Worm (Caenorhabditis elegans) whole organism, dauer: ENCODE results near the gene dpy-2.

Experiments
- unc-62 ChIP-seq: sonication (generic microtip); optimal IDR thresholded peaks from 2 replicates; lab custom pipeline; 2017; ENCODE audit warnings: missing biosample characterization, missing genetic modification reagents, missing genetic modification characterization

dpy-2 gene

DNA sequence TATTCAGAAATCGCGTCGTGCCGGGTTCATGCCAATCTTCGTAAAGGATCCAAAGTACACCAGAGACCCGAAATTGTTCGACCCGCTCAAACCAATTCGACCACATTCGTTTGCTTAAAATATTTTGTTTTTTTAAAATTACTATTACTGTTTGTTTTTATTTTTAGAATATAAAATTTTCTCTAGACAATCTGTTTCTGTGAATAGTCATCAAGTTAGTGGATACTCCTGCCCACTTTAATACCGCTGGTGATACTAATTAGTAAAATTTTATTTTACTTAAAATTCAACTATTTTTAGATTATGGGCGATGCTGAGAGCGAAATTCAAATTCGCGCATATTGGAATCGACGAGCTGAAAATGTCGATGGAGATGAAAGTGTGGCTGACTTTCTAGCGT lies 22.5 kb downstream of the dpy-2 start, which contains the start of gene T14B4.1:
T14B4.1 (plus strand) TSS at position 301 of the 400 bp plus-strand sequence.
- no peak for TF ChIP-seq unc-62 (GFP tag; lab: Kevin White, UChicago)

DNA sequence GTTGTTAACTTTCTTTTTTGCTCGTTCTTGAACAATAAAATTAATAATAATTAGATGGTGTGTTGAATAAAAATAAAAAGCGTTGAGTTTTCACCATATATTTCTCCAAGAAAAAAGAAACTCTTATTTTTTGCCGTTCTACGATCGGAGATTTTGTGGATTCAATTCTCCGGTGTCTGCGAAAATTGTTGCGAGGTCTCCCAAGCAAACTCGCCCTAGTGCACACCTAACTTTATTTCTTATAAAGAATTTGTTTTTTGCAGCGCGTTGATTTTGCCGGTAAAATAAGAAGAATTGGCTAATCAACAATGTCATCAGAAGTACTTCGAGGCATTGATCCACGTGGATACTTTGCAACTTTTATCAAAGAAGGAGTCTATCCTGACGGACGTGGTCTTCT lies 27.3 kb downstream of the dpy-2 start, which contains the start of gene exos-8:
exos-8 (plus strand) TSS at position 264 of the 400 bp plus-strand sequence.
- TF ChIP-seq unc-62 (GFP tag; lab: Kevin White, UChicago) = no peak

ce11 chrII:6742614-6743013 lies 28.5 kb downstream of the dpy-2 start, which contains the start of gene F41G3.6:
F41G3.6 (plus strand) TSS chrII:6742914.
- no peak for TF ChIP-seq unc-62 (GFP tag; lab: Kevin White, UChicago)

DNA sequence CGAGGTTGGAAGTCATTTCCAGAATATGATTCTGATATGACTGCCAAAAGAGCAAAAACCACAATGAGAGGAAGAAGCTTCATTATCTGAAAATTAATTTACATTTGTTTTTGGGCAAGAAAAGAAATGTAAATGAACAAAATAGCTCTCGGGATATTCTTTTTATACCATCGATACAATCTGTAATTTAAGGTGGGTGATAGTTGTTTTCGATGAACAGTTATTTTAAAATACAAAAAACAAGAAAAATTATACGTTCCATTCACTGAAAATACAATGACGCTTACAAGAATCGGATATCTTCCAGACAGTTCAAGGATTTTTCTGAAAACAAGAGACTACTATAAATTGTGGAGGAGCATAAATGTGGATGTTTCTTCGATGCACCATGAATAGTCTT lies 30.6 kb downstream of the dpy-2 start, which contains the start of gene ins-15:
ins-15 (minus strand) TSS at position 101 of the 400 bp plus-strand sequence.
- no peak for TF ChIP-seq unc-62 (GFP tag; lab: Kevin White, UChicago)

DNA sequence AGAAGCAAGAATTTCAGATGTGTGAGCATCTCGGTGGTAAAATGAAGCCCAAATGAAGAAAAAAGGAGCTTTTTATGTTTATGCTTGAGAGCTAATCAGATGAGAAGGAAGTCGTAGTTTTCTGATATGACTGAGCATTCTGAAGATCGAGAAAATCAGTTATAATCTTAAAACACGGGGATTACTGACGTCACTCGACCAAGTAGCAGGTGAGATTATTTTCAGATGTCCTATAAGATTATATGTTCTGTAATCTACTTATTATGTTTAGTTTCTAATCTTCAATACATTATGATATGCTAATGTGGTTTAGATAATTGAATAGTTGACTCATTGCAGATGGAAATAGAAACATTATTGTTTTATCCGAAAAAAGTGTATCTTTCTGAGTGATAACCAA lies 31.7 kb downstream of the dpy-2 start, which contains the start of gene ins-14:
ins-14 (minus strand) TSS at position 32 of the 400 bp plus-strand sequence.
- TF ChIP-seq unc-62 (GFP tag; lab: Kevin White, UChicago) = no peak

DNA sequence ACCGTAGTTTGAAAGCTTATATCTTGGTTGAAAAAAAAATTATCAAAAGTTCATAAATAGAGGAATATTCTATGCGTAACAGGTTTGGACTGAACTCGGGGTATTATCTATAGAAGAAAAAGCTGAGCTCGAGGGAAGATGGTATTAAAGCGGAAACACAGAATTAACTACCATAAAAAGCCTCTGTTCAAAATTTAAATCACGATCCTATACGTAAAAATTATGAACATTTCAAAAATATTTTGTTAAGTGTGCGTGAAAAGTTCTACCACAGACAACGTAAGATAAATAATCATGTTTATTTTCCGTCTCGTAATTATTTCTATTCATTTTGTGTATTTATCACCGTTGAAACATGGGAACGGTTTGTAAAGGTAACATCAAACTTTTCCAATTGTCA lies 32.3 kb downstream of the dpy-2 start, which contains the start of gene F41G3.5:
F41G3.5 (plus strand) TSS at position 301 of the 400 bp plus-strand sequence.
- TF ChIP-seq unc-62 (GFP tag; lab: Kevin White, UChicago) = no peak

DNA sequence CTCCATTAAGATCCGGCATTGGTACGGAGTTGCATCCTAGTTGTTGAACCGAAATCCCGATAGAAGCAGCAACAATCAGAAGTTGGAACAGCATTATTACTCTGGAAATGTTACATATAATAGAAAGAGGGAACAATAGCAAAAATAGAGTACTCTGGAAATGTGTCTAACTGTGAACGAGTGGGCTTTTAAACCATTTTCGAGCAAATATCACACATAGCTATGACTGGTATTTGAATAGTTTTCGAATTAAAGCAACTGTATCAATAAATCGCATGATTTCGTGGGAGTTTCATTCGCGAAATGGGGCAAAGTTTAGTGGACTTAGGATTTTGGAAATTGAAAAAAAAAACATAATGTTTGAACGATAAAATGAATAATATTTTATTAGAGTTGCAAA lies 35.3 kb downstream of the dpy-2 start, which contains the start of gene F41G3.10:
F41G3.10 (minus strand) TSS at position 101 of the 400 bp plus-strand sequence.
- TF ChIP-seq unc-62 (GFP tag; lab: Kevin White, UChicago) = no peak

- no peak for TF ChIP-seq unc-62 (GFP tag; lab: Kevin White, UChicago)
Measured at ce11 chrII:6750929-6751328, 36.8 kb downstream of the dpy-2 start, which contains the start of gene F41G3.20. F41G3.20 (minus strand) TSS chrII:6751029.

DNA sequence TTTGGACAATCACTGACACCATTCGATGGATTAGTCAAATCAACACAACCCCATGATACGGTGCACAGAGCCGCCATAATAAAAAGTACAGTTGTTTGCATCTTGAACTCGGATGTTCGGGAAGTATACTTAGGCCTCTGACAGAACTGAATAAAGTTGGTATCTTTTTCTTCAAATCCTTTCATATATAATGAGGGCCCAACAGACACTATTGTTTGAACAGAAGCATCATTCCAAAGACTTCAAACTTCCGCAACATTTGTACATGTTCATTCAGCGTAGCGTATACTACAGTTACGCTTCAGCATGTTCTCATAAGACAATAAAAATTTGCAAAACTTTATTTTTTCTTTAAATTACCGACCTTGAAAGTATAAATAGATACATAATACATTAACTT lies 37.9 kb downstream of the dpy-2 start, which contains the start of gene F41G3.19:
F41G3.19 (minus strand) TSS at position 101 of the 400 bp plus-strand sequence.
- TF ChIP-seq unc-62 (GFP tag; lab: Kevin White, UChicago) = no peak

ce11 chrII:6752850-6753249 lies 38.8 kb downstream of the dpy-2 start, which contains the start of gene F41G3.21:
F41G3.21 (minus strand) TSS chrII:6752950.
- no peak for TF ChIP-seq unc-62 (GFP tag; lab: Kevin White, UChicago)

DNA sequence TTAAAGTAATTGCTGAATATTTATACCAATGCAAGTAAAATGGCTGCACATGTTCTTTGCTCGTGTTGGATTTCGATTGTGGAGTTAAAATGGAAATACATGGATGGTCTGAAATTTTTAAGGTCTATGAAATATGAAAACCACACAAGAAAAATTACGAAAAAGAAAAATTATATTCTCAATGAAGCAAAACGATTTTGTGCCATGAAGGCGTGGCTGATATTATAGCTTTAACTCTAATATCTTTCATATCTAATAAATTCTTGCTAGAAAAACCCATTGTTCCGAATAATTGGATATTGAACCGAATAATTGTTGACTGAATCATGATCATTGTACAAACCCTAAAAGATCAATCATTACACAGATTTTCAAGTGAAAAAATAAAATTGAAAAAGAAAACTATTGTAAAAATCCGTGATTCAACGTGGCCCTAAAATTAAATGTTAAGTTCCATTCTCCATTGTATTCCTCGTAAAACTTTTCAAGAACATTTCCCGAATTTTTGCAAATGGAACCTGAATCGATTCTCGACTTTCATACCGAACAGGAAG lies 40.7 kb downstream of the dpy-2 start, which contains the start of the genes srx-95 and fis-1:
srx-95 (minus strand) TSS at position 101 of the 554 bp plus-strand sequence.
fis-1 (plus strand) TSS at position 504 of the 554 bp plus-strand sequence.
- no peak for TF ChIP-seq unc-62 (GFP tag; lab: Kevin White, UChicago)

- TF ChIP-seq unc-62 (GFP tag; lab: Kevin White, UChicago) = no peak
Measured at ce11 chrII:6756232-6756631, 42.1 kb downstream of the dpy-2 start, which contains the start of gene F41G3.3. F41G3.3 (plus strand) TSS chrII:6756532.

DNA sequence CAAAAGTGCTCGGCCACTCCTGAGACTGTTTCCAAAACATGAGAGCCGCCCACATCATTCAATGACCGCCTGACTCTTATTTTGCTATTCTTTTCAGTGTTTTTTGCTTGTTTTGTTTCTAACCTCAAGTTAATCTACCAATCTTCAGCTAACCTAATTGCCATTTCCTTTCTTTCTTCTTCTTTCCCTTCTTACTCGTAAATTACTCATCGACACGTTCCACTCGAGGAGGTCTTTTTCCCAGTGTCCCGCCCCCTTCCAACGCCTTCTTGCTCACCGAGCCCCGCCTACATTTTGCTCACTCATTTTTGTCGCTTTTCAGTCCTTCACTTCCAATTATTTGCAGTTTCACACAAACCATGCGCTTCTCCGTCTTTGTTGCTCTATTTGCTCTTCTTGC lies 50.6 kb downstream of the dpy-2 start, which contains the start of gene nlp-50:
nlp-50 (plus strand) TSS at position 301 of the 400 bp plus-strand sequence.
- no peak for TF ChIP-seq unc-62 (GFP tag; lab: Kevin White, UChicago)
